Fruit fly (Drosophila melanogaster) whole organism, prepupa: ENCODE measurements around the gene Sema5c.

Source experiments
- Blimp-1 ChIP-seq: fragments of 200-800 bp; sonication (Bioruptor generic); optimal IDR thresholded peaks from 3 replicates; lab custom pipeline; 2017; ENCODE audit warnings: missing biosample characterization, missing genetic modification characterization, mild to moderate bottlenecking, moderate library complexity, missing genetic modification reagents
- CG10669 ChIP-seq: fragments of 200-800 bp; sonication (Bioruptor generic); optimal IDR thresholded peaks from 3 replicates; lab custom pipeline; 2018; ENCODE audit warnings: missing biosample characterization, mild to moderate bottlenecking, missing genetic modification characterization, moderate library complexity
- CG11294 ChIP-seq: fragments of 200-800 bp; sonication (Bioruptor generic); IDR thresholded peaks from 2 replicates; pipeline ENCODE4 v1.3.6; 2022; ENCODE audit warnings: missing biosample characterization, missing genetic modification characterization
- CG11902 ChIP-seq: fragments of 200-800 bp; sonication (Bioruptor generic); optimal IDR thresholded peaks from 3 replicates; lab custom pipeline; 2016; ENCODE audit warnings: missing biosample characterization, missing genetic modification characterization
- CG15336 ChIP-seq: fragments of 200-800 bp; sonication (Bioruptor generic); IDR thresholded peaks from 2 replicates; pipeline ENCODE4 v1.3.6; 2022; ENCODE audit warnings: missing biosample characterization, missing genetic modification characterization
- CG16779 ChIP-seq: fragments of 200-800 bp; sonication (Bioruptor generic); optimal IDR thresholded peaks from 3 replicates; lab custom pipeline; 2017; ENCODE audit warnings: missing biosample characterization, mild to moderate bottlenecking, missing genetic modification characterization
- CG31627 ChIP-seq: fragments of 200-800 bp; sonication (Bioruptor generic); optimal IDR thresholded peaks from 3 replicates; lab custom pipeline; 2016; ENCODE audit warnings: missing biosample characterization, missing genetic modification characterization
- CG32006 ChIP-seq: fragments of 200-800 bp; sonication (Bioruptor generic); optimal IDR thresholded peaks from 3 replicates; lab custom pipeline; 2017; ENCODE audit warnings: missing biosample characterization, mild to moderate bottlenecking, missing genetic modification characterization
- CG6163 ChIP-seq: fragments of 200-800 bp; sonication (Bioruptor generic); IDR thresholded peaks from 3 replicates; pipeline ENCODE4 v1.3.6; 2022; ENCODE audit warnings: missing biosample characterization, missing genetic modification characterization
- CG6276 ChIP-seq: fragments of 200-800 bp; sonication (Bioruptor generic); optimal IDR thresholded peaks from 2 replicates; lab custom pipeline; 2017; ENCODE audit warnings: missing biosample characterization, mild to moderate bottlenecking, missing genetic modification characterization
- CG6792 ChIP-seq: fragments of 200-800 bp; sonication (Bioruptor generic); optimal IDR thresholded peaks from 3 replicates; lab custom pipeline; 2016; ENCODE audit warnings: missing biosample characterization, missing genetic modification characterization
- CG6808 ChIP-seq: fragments of 200-800 bp; sonication (Bioruptor generic); optimal IDR thresholded peaks from 3 replicates; lab custom pipeline; 2017; ENCODE audit warnings: missing biosample characterization, missing genetic modification characterization, mild to moderate bottlenecking, moderate library complexity, missing genetic modification reagents
- CG6854 ChIP-seq: fragments of 200-800 bp; sonication (Bioruptor generic); optimal IDR thresholded peaks from 2 replicates; lab custom pipeline; 2017; ENCODE audit warnings: missing biosample characterization, mild to moderate bottlenecking, missing genetic modification characterization
- CG9139 ChIP-seq: fragments of 200-800 bp; sonication (Bioruptor generic); optimal IDR thresholded peaks from 3 replicates; lab custom pipeline; 2017; ENCODE audit warnings: missing biosample characterization, mild to moderate bottlenecking, missing genetic modification characterization
- Eip75B ChIP-seq: fragments of 200-800 bp; sonication (Bioruptor generic); optimal IDR thresholded peaks from 3 replicates; lab custom pipeline; 2016; ENCODE audit warnings: missing biosample characterization, missing genetic modification characterization
- Eip78C ChIP-seq: fragments of 200-800 bp; sonication (Bioruptor generic); peaks from one replicate; lab custom pipeline; 2016; ENCODE audit warnings: missing biosample characterization, missing genetic modification characterization
- Eip93F ChIP-seq: fragments of 200-800 bp; sonication (Bioruptor generic); optimal IDR thresholded peaks from 2 replicates; lab custom pipeline; 2016; ENCODE audit warnings: missing biosample characterization, mild to moderate bottlenecking, missing genetic modification characterization
- Ets21C ChIP-seq: fragments of 200-800 bp; sonication (Bioruptor generic); optimal IDR thresholded peaks from 3 replicates; lab custom pipeline; 2016; ENCODE audit warnings: missing biosample characterization, missing genetic modification characterization
- Gug ChIP-seq: fragments of 200-800 bp; sonication (Bioruptor generic); IDR thresholded peaks from 2 replicates; pipeline ENCODE4 v1.3.6; 2022; ENCODE audit warnings: missing biosample characterization, missing genetic modification characterization
- Lpt ChIP-seq: fragments of 200-800 bp; sonication (Bioruptor generic); optimal IDR thresholded peaks from 3 replicates; lab custom pipeline; 2016; ENCODE audit warnings: missing biosample characterization, missing genetic modification characterization
- Sox102F ChIP-seq: fragments of 200-800 bp; sonication (Bioruptor generic); optimal IDR thresholded peaks from 2 replicates; lab custom pipeline; 2016; ENCODE audit warnings: missing biosample characterization, mild to moderate bottlenecking, missing genetic modification characterization
- Sox14 ChIP-seq: fragments of 200-800 bp; sonication (Bioruptor generic); optimal IDR thresholded peaks from 3 replicates; lab custom pipeline; 2016; ENCODE audit warnings: missing biosample characterization, missing genetic modification characterization
- acj6 ChIP-seq: fragments of 200-800 bp; sonication (Bioruptor generic); optimal IDR thresholded peaks from 3 replicates; lab custom pipeline; 2016; ENCODE audit warnings: missing biosample characterization, missing genetic modification characterization
- cyc ChIP-seq: fragments of 200-800 bp; sonication (Bioruptor generic); optimal IDR thresholded peaks from 3 replicates; lab custom pipeline; 2016; ENCODE audit warnings: missing biosample characterization, missing genetic modification characterization
- dac ChIP-seq: fragments of 200-800 bp; sonication (Bioruptor generic); optimal IDR thresholded peaks from 2 replicates; lab custom pipeline; 2017; ENCODE audit warnings: missing biosample characterization, mild to moderate bottlenecking, missing genetic modification characterization
- dsx ChIP-seq: fragments of 200-800 bp; optimal IDR thresholded peaks from 3 replicates; lab custom pipeline; 2019; ENCODE audit warnings: missing biosample characterization, mild to moderate bottlenecking, missing genetic modification characterization, moderate library complexity; ENCODE audit not compliant: poor library complexity, severe bottlenecking
- fd59A ChIP-seq: fragments of 200-800 bp; sonication (Bioruptor generic); optimal IDR thresholded peaks from 2 replicates; lab custom pipeline; 2017; ENCODE audit warnings: missing biosample characterization, mild to moderate bottlenecking, missing genetic modification characterization, missing genetic modification reagents
- fkh ChIP-seq: fragments of 200-800 bp; sonication (Bioruptor generic); optimal IDR thresholded peaks from 3 replicates; lab custom pipeline; 2017; ENCODE audit warnings: missing biosample characterization, mild to moderate bottlenecking, missing genetic modification characterization, moderate library complexity
- lz ChIP-seq: fragments of 200-800 bp; sonication (Bioruptor generic); optimal IDR thresholded peaks from 3 replicates; lab custom pipeline; 2016; ENCODE audit warnings: missing biosample characterization, missing genetic modification characterization
- net ChIP-seq: fragments of 200-800 bp; sonication (Bioruptor generic); optimal IDR thresholded peaks from 3 replicates; lab custom pipeline; 2016; ENCODE audit warnings: missing biosample characterization, missing genetic modification characterization
- pdm3 ChIP-seq: fragments of 200-800 bp; sonication (Bioruptor generic); optimal IDR thresholded peaks from 3 replicates; lab custom pipeline; 2016; ENCODE audit warnings: missing biosample characterization, missing genetic modification characterization
- spab ChIP-seq: fragments of 200-800 bp; sonication (Bioruptor generic); optimal IDR thresholded peaks from 2 replicates; lab custom pipeline; 2017; ENCODE audit warnings: missing biosample characterization, mild to moderate bottlenecking, missing genetic modification characterization, missing genetic modification reagents
- ss ChIP-seq, 2 experiments: fragments of 200-800 bp; sonication (Bioruptor generic); optimal IDR thresholded peaks; 2 replicates in 1 of 2; 3 replicates in 1 of 2; lab custom pipeline; 2017 to 2018; ENCODE audit warnings: mild to moderate bottlenecking in 2 of 2, missing biosample characterization in 2 of 2, missing genetic modification characterization in 2 of 2, moderate library complexity in 1 of 2
- svp ChIP-seq: fragments of 200-800 bp; sonication (Bioruptor generic); peaks from one replicate; lab custom pipeline; 2016; ENCODE audit warnings: missing biosample characterization, missing genetic modification characterization
- topi ChIP-seq: fragments of 200-800 bp; sonication (Bioruptor generic); optimal IDR thresholded peaks from 3 replicates; lab custom pipeline; 2016; ENCODE audit warnings: missing biosample characterization, missing genetic modification characterization
- vri ChIP-seq: fragments of 200-800 bp; sonication (Bioruptor generic); optimal IDR thresholded peaks from 3 replicates; lab custom pipeline; 2016; ENCODE audit warnings: missing biosample characterization, mild to moderate bottlenecking, missing genetic modification characterization

Gene Sema5c

DNA sequence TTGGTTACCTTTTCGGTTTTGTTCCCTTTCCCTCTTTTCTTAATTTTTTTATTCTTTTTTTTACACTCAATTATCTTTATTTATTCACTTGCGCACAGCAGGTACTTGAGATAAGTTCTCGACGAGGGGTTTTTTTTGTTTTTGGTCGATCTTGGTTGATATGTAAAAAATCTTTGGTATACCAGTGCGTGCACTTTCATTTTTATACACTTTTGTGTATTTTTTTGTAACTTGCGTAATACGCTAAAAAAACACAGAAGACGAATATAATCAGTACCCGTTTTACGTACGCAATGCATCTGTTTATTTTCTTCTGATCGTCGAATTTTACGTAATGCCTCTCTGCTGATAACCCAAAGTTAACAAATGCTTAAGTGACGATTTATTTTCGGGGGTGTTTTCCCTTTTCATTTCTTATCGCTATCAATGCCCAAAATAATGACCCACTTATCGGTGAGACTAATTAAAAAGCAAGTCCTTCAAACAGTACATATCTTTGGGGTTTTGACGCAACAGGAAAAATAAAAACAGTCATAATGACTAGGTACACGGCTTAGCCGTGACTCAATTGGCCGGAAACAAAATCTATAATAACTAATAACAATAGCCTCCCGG lies 2.2 kb downstream of the Sema5c start:
- TF ChIP-seq svp (GFP tag; lab: Kevin White, UChicago) (peak; percentile 22), Eip78C (GFP tag; lab: Kevin White, UChicago) (peak; percentile 38), CG16779 (tag; lab: Kevin White, UChicago) (no peak), Blimp-1 (peak; percentile 70), pdm3 (no peak), acj6 (GFP tag; lab: Kevin White, UChicago) (no peak), Gug (no peak), dsx (GFP tag; lab: Kevin White, UChicago) (no peak), Ets21C (GFP tag; lab: Kevin White, UChicago) (no peak), ss (GFP tag; optimal IDR thresholded peaks at IDR 0.05; lab: Kevin White, UChicago) (no peak), CG6792 (GFP tag; lab: Kevin White, UChicago) (no peak), CG6276 (GFP tag; lab: Kevin White, UChicago) (no peak), spab (GFP tag; lab: Kevin White, UChicago) (no peak), CG10669 (GFP tag; lab: Kevin White, UChicago) (no peak), vri (GFP tag; lab: Kevin White, UChicago) (peak; percentile 95), lz (GFP tag; lab: Kevin White, UChicago) (no peak), CG6854 (GFP tag; lab: Kevin White, UChicago) (no peak), CG6163 (GFP tag; lab: Robert Waterston, UW) (no peak), cyc (no peak), topi (GFP tag; lab: Kevin White, UChicago) (no peak), Eip75B (no peak), Lpt (no peak), dac (GFP tag; lab: Kevin White, UChicago) (no peak), CG32006 (GFP tag; lab: Kevin White, UChicago) (no peak), fd59A (GFP tag; lab: Kevin White, UChicago) (no peak), Eip93F (GFP tag; lab: Kevin White, UChicago) (no peak), CG9139 (GFP tag; lab: Kevin White, UChicago) (no peak), Sox102F (GFP tag; lab: Kevin White, UChicago) (peak; percentile 25)

DNA sequence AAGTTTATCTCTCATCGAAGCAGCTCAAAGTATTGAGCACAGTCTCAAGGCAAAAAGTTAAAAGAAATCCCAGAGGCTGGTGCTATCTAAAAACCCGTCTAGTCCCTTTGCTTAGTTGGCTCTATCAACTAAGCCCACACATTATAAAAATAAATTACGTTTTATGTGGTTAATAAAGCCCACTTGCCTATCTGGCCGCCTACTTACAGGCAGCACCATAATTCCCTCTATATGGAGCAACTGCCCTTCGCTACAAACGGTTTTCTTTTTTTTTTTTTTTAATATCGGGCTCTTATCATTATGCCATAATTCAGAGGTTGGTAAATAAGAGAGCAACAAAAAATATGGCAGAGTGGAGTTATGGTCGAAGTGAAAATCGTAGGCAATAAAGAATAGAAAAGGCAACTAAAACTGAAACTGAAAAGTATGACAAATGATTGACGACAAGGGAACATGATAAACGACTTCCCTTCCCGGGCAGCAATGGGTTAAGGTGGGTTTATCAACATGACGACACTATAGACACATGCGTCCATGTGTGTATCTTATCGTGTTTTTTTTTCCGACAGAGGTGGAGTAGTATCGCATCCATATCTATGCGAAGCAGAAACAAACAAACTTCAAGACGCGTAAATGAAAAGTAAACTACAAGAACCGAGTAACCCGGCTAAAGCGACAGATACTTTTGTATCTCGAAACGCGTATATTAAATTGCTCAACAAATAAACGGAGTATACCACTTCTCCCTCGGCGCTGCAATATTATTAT lies 2.9 kb downstream of the Sema5c start:
- TF ChIP-seq CG6808 (peak; percentile 28), Sox14 (GFP tag; lab: Kevin White, UChicago) (no peak), ss (GFP tag; optimal IDR thresholded peaks at IDR 0.05; lab: Kevin White, UChicago) (peak; percentile 28 to 54), svp (GFP tag; lab: Kevin White, UChicago) (peak; percentile 38), vri (GFP tag; lab: Kevin White, UChicago) (no peak), Lpt (no peak), net (no peak), CG11294 (GFP tag; lab: Robert Waterston, UW) (no peak), CG11902 (GFP tag; lab: Kevin White, UChicago) (no peak), CG31627 (no peak), Eip78C (GFP tag; lab: Kevin White, UChicago) (peak; percentile 69), CG9139 (GFP tag; lab: Kevin White, UChicago) (peak; percentile 25), Ets21C (GFP tag; lab: Kevin White, UChicago) (no peak), fkh (GFP tag; lab: Kevin White, UChicago) (peak; percentile 91)

DNA sequence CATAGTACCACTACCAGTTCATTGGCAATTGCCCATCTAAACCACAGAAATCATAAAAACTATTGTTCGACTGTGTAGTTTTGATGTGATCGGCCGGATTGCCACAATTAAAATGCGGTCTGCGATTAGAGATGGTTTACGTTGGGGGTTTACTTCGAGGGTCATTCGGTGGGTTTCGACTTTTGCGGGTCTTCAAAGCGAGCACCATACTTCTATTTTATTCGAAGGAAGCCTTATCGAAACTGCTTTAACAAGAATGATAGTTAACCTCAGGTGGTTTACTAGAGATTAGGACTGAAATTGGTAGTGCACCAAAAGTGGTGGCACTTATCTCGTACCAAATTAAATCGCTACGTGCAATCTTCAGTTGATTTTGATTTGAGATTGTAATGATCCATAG lies 3.7 kb downstream of the Sema5c start:
- TF ChIP-seq CG6276 (GFP tag; lab: Kevin White, UChicago) (no peak), CG15336 (GFP tag; lab: Robert Waterston, UW) (no peak)
